Fruit fly (Drosophila melanogaster) whole organism, embryonic: ENCODE data around the gene CG13896.

Experiments used
- Atf-2 ChIP-seq: fragments of 200-800 bp; sonication (Bioruptor generic); optimal IDR thresholded peaks from 2 replicates; lab custom pipeline; 2016; ENCODE audit warnings: missing biosample characterization, missing genetic modification characterization
- C15 ChIP-seq: fragments of 200-800 bp; sonication (Bioruptor generic); IDR thresholded peaks from 3 replicates; pipeline ENCODE4 v1.3.6; 2022; ENCODE audit warnings: missing biosample characterization, missing genetic modification characterization
- CG10209 ChIP-seq: fragments of 200-800 bp; sonication (Bioruptor generic); optimal IDR thresholded peaks from 3 replicates; lab custom pipeline; 2017; ENCODE audit warnings: missing biosample characterization, mild to moderate bottlenecking, missing genetic modification characterization, missing genetic modification reagents
- CG10565 ChIP-seq: fragments of 200-800 bp; sonication (Bioruptor generic); optimal IDR thresholded peaks from 3 replicates; lab custom pipeline; 2016; ENCODE audit warnings: missing biosample characterization, mild to moderate bottlenecking, missing genetic modification characterization
- CG17361 ChIP-seq: fragments of 200-800 bp; sonication (Bioruptor generic); IDR thresholded peaks from 3 replicates; pipeline ENCODE4 v1.3.6; 2022; ENCODE audit warnings: missing biosample characterization, missing genetic modification characterization
- CG2199 ChIP-seq: fragments of 200-800 bp; sonication (Bioruptor generic); IDR thresholded peaks from 3 replicates; pipeline ENCODE4 v1.3.6; 2022; ENCODE audit warnings: missing biosample characterization, missing genetic modification characterization
- CG31365 ChIP-seq: fragments of 200-800 bp; sonication (Bioruptor generic); optimal IDR thresholded peaks from 2 replicates; lab custom pipeline; 2018; ENCODE audit warnings: missing biosample characterization, mild to moderate bottlenecking, missing genetic modification characterization
- CG7556 ChIP-seq: fragments of 200-800 bp; sonication (Bioruptor generic); optimal IDR thresholded peaks from 2 replicates; lab custom pipeline; 2017; ENCODE audit warnings: missing biosample characterization, mild to moderate bottlenecking, missing genetic modification characterization
- CrebB ChIP-seq: fragments of 200-800 bp; sonication (Bioruptor generic); optimal IDR thresholded peaks from 3 replicates; lab custom pipeline; 2018; ENCODE audit warnings: missing biosample characterization, mild to moderate bottlenecking, missing genetic modification characterization
- D19B ChIP-seq: fragments of 200-800 bp; sonication (Bioruptor generic); optimal IDR thresholded peaks from 2 replicates; lab custom pipeline; 2017; ENCODE audit warnings: missing biosample characterization, mild to moderate bottlenecking, missing genetic modification characterization
- Deaf1 ChIP-seq: fragments of 200-800 bp; optimal IDR thresholded peaks from 3 replicates; lab custom pipeline; 2019; ENCODE audit warnings: missing biosample characterization, mild to moderate bottlenecking, missing genetic modification characterization, moderate library complexity
- Dip3 ChIP-seq: fragments of 200-800 bp; sonication (Bioruptor generic); optimal IDR thresholded peaks from 3 replicates; lab custom pipeline; 2016; ENCODE audit warnings: missing biosample characterization, missing genetic modification characterization
- Gsc ChIP-seq: fragments of 200-800 bp; sonication (Bioruptor generic); IDR thresholded peaks from 2 replicates; pipeline ENCODE4 v1.3.6; 2022; ENCODE audit warnings: missing biosample characterization, missing genetic modification characterization
- HLHmδ ChIP-seq: fragments of 200-800 bp; sonication (Bioruptor generic); optimal IDR thresholded peaks from 2 replicates; lab custom pipeline; 2018; ENCODE audit warnings: missing biosample characterization, mild to moderate bottlenecking, missing genetic modification characterization, moderate library complexity
- Hsf ChIP-seq: fragments of 200-800 bp; sonication (Bioruptor generic); optimal IDR thresholded peaks from 3 replicates; lab custom pipeline; 2016; ENCODE audit warnings: missing biosample characterization, missing genetic modification characterization
- Jarid2 ChIP-seq: fragments of 200-800 bp; sonication (Bioruptor generic); optimal IDR thresholded peaks from 3 replicates; lab custom pipeline; 2017; ENCODE audit warnings: mild to moderate bottlenecking, missing biosample characterization, missing genetic modification reagents, missing genetic modification characterization
- Max ChIP-seq: fragments of 200-800 bp; sonication (Bioruptor generic); optimal IDR thresholded peaks from 2 replicates; lab custom pipeline; 2016; ENCODE audit warnings: missing biosample characterization, mild to moderate bottlenecking, missing genetic modification characterization
- Med ChIP-seq: fragments of 200-800 bp; sonication (Bioruptor generic); peaks from one replicate; lab custom pipeline; 2016; ENCODE audit warnings: missing biosample characterization, missing genetic modification characterization, mild to moderate bottlenecking, inconsistent platforms, moderate library complexity
- NC2α ChIP-seq: fragments of 200-800 bp; sonication (Bioruptor generic); optimal IDR thresholded peaks from 2 replicates; lab custom pipeline; 2016; ENCODE audit warnings: missing biosample characterization, missing genetic modification characterization
- Nf-YA ChIP-seq: fragments of 200-800 bp; sonication (Bioruptor generic); IDR thresholded peaks from 2 replicates; pipeline ENCODE4 v1.3.6; 2022; ENCODE audit warnings: missing biosample characterization, missing genetic modification characterization
- Nf-YC ChIP-seq: fragments of 200-800 bp; optimal IDR thresholded peaks from 3 replicates; lab custom pipeline; 2019; ENCODE audit warnings: missing biosample characterization, mild to moderate bottlenecking, missing genetic modification characterization, moderate library complexity
- Trl ChIP-seq, 3 experiments: fragments of >200 bp in 2 of 3; fragments of 200-800 bp in 1 of 3; sonication (Bioruptor generic) in 1 of 3; optimal IDR thresholded peaks; 2 replicates in 1 of 3; 3 replicates in 2 of 3; lab custom pipeline; 2016 to 2017; ENCODE audit warnings: missing biosample characterization in 1 of 3, missing genetic modification characterization in 1 of 3
- amos ChIP-seq: fragments of 200-800 bp; sonication (Bioruptor generic); IDR thresholded peaks from 2 replicates; pipeline ENCODE4 v1.3.6; 2022; ENCODE audit warnings: missing biosample characterization, missing genetic modification characterization; ENCODE audit not compliant: partially characterized antibody
- ap ChIP-seq: fragments of 200-800 bp; sonication (Bioruptor generic); IDR thresholded peaks from 2 replicates; pipeline ENCODE4 v1.3.6; 2022; ENCODE audit warnings: missing biosample characterization, missing genetic modification characterization
- ara ChIP-seq: fragments of 200-800 bp; sonication (Bioruptor generic); IDR thresholded peaks from 2 replicates; pipeline ENCODE4 v1.3.6; 2022; ENCODE audit warnings: missing biosample characterization, missing genetic modification characterization
- ash1 ChIP-seq: fragments of 200-800 bp; sonication (Bioruptor generic); optimal IDR thresholded peaks from 2 replicates; lab custom pipeline; 2018; ENCODE audit warnings: missing biosample characterization, mild to moderate bottlenecking, missing genetic modification characterization
- bigmax ChIP-seq: fragments of 200-800 bp; sonication (Bioruptor generic); optimal IDR thresholded peaks from 2 replicates; lab custom pipeline; 2018; ENCODE audit warnings: missing biosample characterization, mild to moderate bottlenecking, missing genetic modification characterization
- croc ChIP-seq: fragments of 200-800 bp; sonication (Bioruptor generic); conservative IDR thresholded peaks from 3 replicates; pipeline ENCODE4 v1.3.6; 2022; ENCODE audit warnings: missing biosample characterization, missing genetic modification characterization
- esg ChIP-seq: fragments of 200-800 bp; sonication (Bioruptor generic); conservative IDR thresholded peaks from 2 replicates; pipeline ENCODE4 v1.3.6; 2022; ENCODE audit warnings: missing biosample characterization, missing genetic modification characterization
- exex ChIP-seq: fragments of 200-800 bp; sonication (Bioruptor generic); optimal IDR thresholded peaks from 4 replicates; lab custom pipeline; 2018; ENCODE audit warnings: missing biosample characterization, mild to moderate bottlenecking, missing genetic modification characterization, moderate library complexity
- grn ChIP-seq: fragments of 200-800 bp; sonication (Bioruptor generic); optimal IDR thresholded peaks from 3 replicates; lab custom pipeline; 2017; ENCODE audit warnings: missing biosample characterization, missing genetic modification characterization
- gsb-n ChIP-seq: fragments of 200-800 bp; sonication (Bioruptor generic); optimal IDR thresholded peaks from 3 replicates; lab custom pipeline; 2018; ENCODE audit warnings: missing biosample characterization, mild to moderate bottlenecking, missing genetic modification characterization
- lab ChIP-seq: fragments of 200-800 bp; sonication (Bioruptor generic); optimal IDR thresholded peaks from 3 replicates; lab custom pipeline; 2017; ENCODE audit warnings: missing biosample characterization, missing genetic modification characterization, mild to moderate bottlenecking, moderate library complexity, missing genetic modification reagents
- lmd ChIP-seq: fragments of 200-800 bp; sonication (Bioruptor generic); IDR thresholded peaks from 2 replicates; pipeline ENCODE4 v1.3.6; 2022; ENCODE audit warnings: missing biosample characterization, missing genetic modification characterization
- lola ChIP-seq, 3 experiments: fragments of >200 bp in 2 of 3; fragments of 200-800 bp in 1 of 3; sonication (Bioruptor generic) in 1 of 3; optimal IDR thresholded peaks; 2 replicates each; lab custom pipeline; 2017 to 2019; ENCODE audit warnings: missing biosample characterization in 3 of 3, missing genetic modification characterization in 3 of 3, mild to moderate bottlenecking in 1 of 3, moderate library complexity in 1 of 3
- nerfin-2 ChIP-seq: fragments of 200-800 bp; sonication (Bioruptor generic); IDR thresholded peaks from 2 replicates; pipeline ENCODE4 v1.3.6; 2022; ENCODE audit warnings: missing biosample characterization, missing genetic modification characterization; ENCODE audit not compliant: partially characterized antibody
- onecut ChIP-seq: fragments of 200-800 bp; sonication (Bioruptor generic); IDR thresholded peaks from 2 replicates; pipeline ENCODE4 v1.3.6; 2022; ENCODE audit warnings: missing biosample characterization, missing genetic modification characterization
- p53 ChIP-seq: fragments of 200-800 bp; sonication (Bioruptor generic); optimal IDR thresholded peaks from 2 replicates; lab custom pipeline; 2016; ENCODE audit warnings: missing biosample characterization, missing genetic modification characterization
- pros ChIP-seq: fragments of 200-800 bp; sonication (Bioruptor generic); optimal IDR thresholded peaks from 3 replicates; lab custom pipeline; 2019; ENCODE audit warnings: missing biosample characterization, mild to moderate bottlenecking, missing genetic modification characterization, moderate library complexity
- sna ChIP-seq: fragments of 200-800 bp; sonication (Bioruptor generic); IDR thresholded peaks from 2 replicates; pipeline ENCODE4 v1.3.6; 2022; ENCODE audit warnings: missing biosample characterization, missing genetic modification characterization; ENCODE audit not compliant: partially characterized antibody
- sob ChIP-seq: fragments of 200-800 bp; sonication (Bioruptor generic); IDR thresholded peaks from 2 replicates; pipeline ENCODE4 v1.3.6; 2022; ENCODE audit warnings: missing biosample characterization, missing genetic modification characterization
- tll ChIP-seq, 2 experiments: fragments of 200-800 bp in 1 of 2; fragments of >200 bp in 1 of 2; sonication (Bioruptor generic) in 1 of 2; optimal IDR thresholded peaks; 2 replicates each; lab custom pipeline; 2017 to 2019; ENCODE audit warnings: missing biosample characterization in 2 of 2, missing genetic modification characterization in 2 of 2, mild to moderate bottlenecking in 1 of 2, moderate library complexity in 1 of 2
- tup ChIP-seq: fragments of 200-800 bp; sonication (Bioruptor generic); optimal IDR thresholded peaks from 2 replicates; lab custom pipeline; 2016; ENCODE audit warnings: missing biosample characterization, mild to moderate bottlenecking, missing genetic modification characterization, moderate library complexity
- z ChIP-seq: fragments of 200-800 bp; sonication (Bioruptor generic); IDR thresholded peaks from 3 replicates; pipeline ENCODE4 v1.3.6; 2022; ENCODE audit warnings: missing biosample characterization, missing genetic modification characterization
- zen2 ChIP-seq: fragments of 200-800 bp; sonication (Bioruptor generic); IDR thresholded peaks from 3 replicates; pipeline ENCODE4 v1.3.6; 2022; ENCODE audit warnings: missing biosample characterization, missing genetic modification characterization; ENCODE audit not compliant: partially characterized antibody

Gene CG13896

dm6 chr3L:749199-749538 is 37.5 kb upstream of the CG13896 start, which contains the start of gene emc (continued):
- TF ChIP-seq nerfin-2, result no peak
- TF ChIP-seq, all 482 proteins: peak for 251

- TF ChIP-seq amos (no peak), tup (GFP tag; lab: Kevin White, UChicago) (no peak), Hsf (GFP tag; lab: Kevin White, UChicago) (no peak), CrebB (tag; lab: Kevin White, UChicago) (no peak), Gsc (GFP tag; lab: Robert Waterston, UW) (no peak), CG17361 (peak; percentile 3; the same call in 1 of the 3 replicates), bigmax (GFP tag; lab: Kevin White, UChicago) (no peak), Med (GFP tag; lab: Kevin White, UChicago) (no peak), NC2α (GFP tag; lab: Kevin White, UChicago) (no peak), CG31365 (tag; lab: Kevin White, UChicago) (no peak), onecut (GFP tag; lab: Robert Waterston, UW) (peak; percentile 41; the same call in 1 of the 2 replicates), grn (GFP tag; lab: Kevin White, UChicago) (peak; percentile 24), CG7556 (GFP tag; lab: Kevin White, UChicago) (peak; percentile 14), lola (GFP tag; optimal IDR thresholded peaks at IDR 0.05; lab: Kevin White, UChicago) (peak in 1 of 3 experiments; percentile 31), Trl (optimal IDR thresholded peaks at IDR 0.05; lab: Kevin White, UChicago) (peak; percentile 80 to 83), Trl (GFP tag; optimal IDR thresholded peaks at IDR 0.05; lab: Kevin White, UChicago) (no peak), esg (GFP tag; lab: Robert Waterston, UW) (no peak), exex (tag; lab: Kevin White, UChicago) (peak; percentile 19), Nf-YC (tag; lab: Kevin White, UChicago) (peak; percentile 96), Atf-2 (no peak), HLHmδ (GFP tag; lab: Kevin White, UChicago) (no peak), Nf-YA (peak; percentile 44; the same call in 1 of the 2 replicates), p53 (no peak), lab (GFP tag; lab: Kevin White, UChicago) (no peak), sna (no peak), Jarid2 (GFP tag; lab: Kevin White, UChicago) (peak; percentile 9), CG10209 (GFP tag; lab: Kevin White, UChicago) (no peak), CG10565 (no peak), Max (GFP tag; lab: Kevin White, UChicago) (no peak), gsb-n (tag; lab: Kevin White, UChicago) (peak; percentile 57), croc (GFP tag; lab: Robert Waterston, UW) (no peak), sob (no peak), lmd (GFP tag; lab: Robert Waterston, UW) (no peak), CG2199 (GFP tag; lab: Robert Waterston, UW) (peak; percentile 51; the same call in 1 of the 3 replicates), D19B (GFP tag; lab: Kevin White, UChicago) (no peak), nerfin-2 (no peak), Deaf1 (tag; lab: Kevin White, UChicago) (peak; percentile 96), tll (GFP tag; optimal IDR thresholded peaks at IDR 0.05; lab: Kevin White, UChicago) (peak in 1 of 2 experiments; percentile 6), ap (no peak), pros (peak; percentile 31), ara (GFP tag; lab: Robert Waterston, UW) (no peak), C15 (GFP tag; lab: Robert Waterston, UW) (no peak), zen2 (GFP tag; lab: Robert Waterston, UW) (peak; percentile 48; the same call in 1 of the 3 replicates), ash1 (GFP tag; lab: Kevin White, UChicago) (peak; percentile 38), Dip3 (GFP tag; lab: Kevin White, UChicago) (no peak), z (GFP tag; lab: Robert Waterston, UW) (peak; percentile 65; the same call in 2 of the 3 replicates)
Observed at dm6 chr3L:748329-749198, 36.9 kb upstream of the CG13896 start.
